Fruit fly (Drosophila melanogaster): ENCODE measurements around the gene CG33252.
A peak's percentile ranks its signal among the peaks of the same experiment; 100 is the strongest.

The CG33252 gene

dm6 chrX:16930465-16931286 is 33.7 kb upstream of the CG33252 start (continued):
- TF ChIP-seq Dbx (GFP tag; IDR thresholded peaks at IDR 0.05) (0 out of 3 replicates have a peak, but pooled peaks have one; percentile 32), Hand (GFP tag; optimal IDR thresholded peaks at IDR 0.05) (no peak), CG15479 (GFP tag; optimal IDR thresholded peaks at IDR 0.05) (no peak), prd (optimal IDR thresholded peaks at IDR 0.05) (no peak), prd (GFP tag; IDR thresholded peaks at IDR 0.05) (peak; percentile 71), hbn (GFP tag; IDR thresholded peaks at IDR 0.05; ENCODE audit: partially characterized antibody) (no peak), CG16813 (GFP tag; IDR thresholded peaks at IDR 0.05; ENCODE audit: partially characterized antibody) (no peak), CG10959 (GFP tag; IDR thresholded peaks at IDR 0.05) (0 out of 2 replicates have a peak, but pooled peaks have one; percentile 27), CG33213 (GFP tag; optimal IDR thresholded peaks at IDR 0.05) (no peak), Eip74EF (GFP tag; optimal IDR thresholded peaks at IDR 0.05) (peak in 1 of 2 experiments; percentile 48), sd (tag; optimal IDR thresholded peaks at IDR 0.05) (peak; percentile 33), Blimp-1 (GFP tag; optimal IDR thresholded peaks at IDR 0.05) (peak; percentile 74), Ptx1 (GFP tag; IDR thresholded peaks at IDR 0.05) (peak; percentile 80), D19B (GFP tag; optimal IDR thresholded peaks at IDR 0.05) (peak; percentile 14), knrl (GFP tag; IDR thresholded peaks at IDR 0.05; ENCODE audit: partially characterized antibody) (no peak), sim (GFP tag; IDR thresholded peaks at IDR 0.05) (0 out of 2 replicates have a peak, but pooled peaks have one; percentile 22), corto (GFP tag; optimal IDR thresholded peaks at IDR 0.05) (no peak), nom (GFP tag; optimal IDR thresholded peaks at IDR 0.05) (peak; percentile 56), CG10543 (GFP tag; optimal IDR thresholded peaks at IDR 0.05) (peak; percentile 34), unc-4 (GFP tag; IDR thresholded peaks at IDR 0.05; ENCODE audit: partially characterized antibody) (no peak), hb (GFP tag; IDR thresholded peaks at IDR 0.05; ENCODE audit: partially characterized antibody) (no peak), pros (GFP tag; optimal IDR thresholded peaks at IDR 0.05) (no peak), CG10147 (GFP tag; optimal IDR thresholded peaks at IDR 0.05) (peak; percentile 50), CG7556 (GFP tag; optimal IDR thresholded peaks at IDR 0.05) (peak; percentile 72), ttk (GFP tag; IDR thresholded peaks at IDR 0.05) (peak; percentile 75), lola (GFP tag; optimal IDR thresholded peaks at IDR 0.05) (peak in 1 of 3 experiments; percentile 25), CG11398 (GFP tag; optimal IDR thresholded peaks at IDR 0.05) (no peak), Side (GFP tag; optimal IDR thresholded peaks at IDR 0.05) (no peak), cas (GFP tag; IDR thresholded peaks at IDR 0.05) (0 out of 2 replicates have a peak, but pooled peaks have one; percentile 43), pum (GFP tag; optimal IDR thresholded peaks at IDR 0.05) (peak; percentile 2), Nf-YA (GFP tag; IDR thresholded peaks at IDR 0.05) (peak; percentile 62; the same call in 1 of the 2 replicates), Atf3 (GFP tag; optimal IDR thresholded peaks at IDR 0.05) (no peak), sna (GFP tag; IDR thresholded peaks at IDR 0.05; ENCODE audit: partially characterized antibody) (no peak), CG13775 (GFP tag; optimal IDR thresholded peaks at IDR 0.05) (peak; percentile 50), CG11696 (GFP tag; IDR thresholded peaks at IDR 0.05) (peak; percentile 89), rib (GFP tag; IDR thresholded peaks at IDR 0.05) (no peak), CG15073 (GFP tag; optimal IDR thresholded peaks at IDR 0.05) (no peak), CG18764 (GFP tag; optimal IDR thresholded peaks at IDR 0.05) (peak; percentile 46), NK7.1 (GFP tag; optimal IDR thresholded peaks at IDR 0.05) (no peak), CG33557 (GFP tag; optimal IDR thresholded peaks at IDR 0.05) (no peak), MBD-R2 (GFP tag; IDR thresholded peaks at IDR 0.05) (peak; percentile 27; the same call in 1 of the 2 replicates), CG3726 (GFP tag; IDR thresholded peaks at IDR 0.05) (peak; percentile 37; the same call in 2 of the 3 replicates), CG10209 (GFP tag; optimal IDR thresholded peaks at IDR 0.05) (peak; percentile 55), pb (GFP tag; optimal IDR thresholded peaks at IDR 0.05) (no peak), CG17612 (GFP tag; IDR thresholded peaks at IDR 0.05) (no peak), tll (GFP tag; optimal IDR thresholded peaks at IDR 0.05) (no peak), Kr (GFP tag; optimal IDR thresholded peaks at IDR 0.05) (no peak)

All from whole organism, embryonic.